Fruit fly (Drosophila melanogaster): ENCODE results near the gene CG10918.
A peak's percentile ranks its signal among the peaks of the same experiment; 100 is the strongest.

Gene CG10918

DNA sequence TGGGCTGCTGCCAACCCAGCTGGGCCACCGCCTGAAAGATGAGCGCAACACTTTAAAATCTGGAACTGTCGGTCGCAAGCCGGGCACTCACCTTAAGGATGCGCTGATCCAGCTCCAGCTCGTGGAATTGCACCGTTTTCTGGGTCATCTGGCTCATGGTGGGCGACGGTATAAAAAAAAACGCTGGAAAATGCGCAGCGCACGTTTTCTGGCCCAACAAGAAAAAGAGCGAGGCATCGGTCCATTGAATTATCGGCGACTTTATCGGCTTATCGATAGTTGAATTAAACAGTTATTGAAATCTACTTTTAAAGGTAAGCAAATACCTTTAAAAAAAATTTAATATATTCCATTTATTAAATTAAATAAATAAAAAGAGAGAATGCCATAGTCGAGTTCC lies 41.4 kb downstream of the CG10918 start, which contains the start of gene Ddx56 (continued):
- TF ChIP-seq hbn (GFP tag; IDR thresholded peaks at IDR 0.05; ENCODE audit: partially characterized antibody) (peak; percentile 47), CG10274 (GFP tag; optimal IDR thresholded peaks at IDR 0.05) (no peak), Kr (GFP tag; optimal IDR thresholded peaks at IDR 0.05) (no peak), tup (GFP tag; optimal IDR thresholded peaks at IDR 0.05) (no peak), da (GFP tag; optimal IDR thresholded peaks at IDR 0.05) (no peak), PHDP (tag; optimal IDR thresholded peaks at IDR 0.05) (no peak), pzg (GFP tag; optimal IDR thresholded peaks at IDR 0.05) (peak; percentile 8), amos (GFP tag; IDR thresholded peaks at IDR 0.05; ENCODE audit: partially characterized antibody) (peak; percentile 70), CG8388 (GFP tag; optimal IDR thresholded peaks at IDR 0.05) (no peak), Vsx1 (GFP tag; optimal IDR thresholded peaks at IDR 0.05) (no peak), dm (GFP tag; optimal IDR thresholded peaks at IDR 0.05) (peak; percentile 29), CG10431 (GFP tag; optimal IDR thresholded peaks at IDR 0.05) (no peak), CG14860 (GFP tag; IDR thresholded peaks at IDR 0.05; ENCODE audit: partially characterized antibody) (0 out of 3 replicates have a peak, but pooled peaks have one; percentile 22), maf-S (GFP tag; optimal IDR thresholded peaks at IDR 0.05) (no peak), CG4424 (GFP tag; optimal IDR thresholded peaks at IDR 0.05) (no peak), row (GFP tag; IDR thresholded peaks at IDR 0.05) (peak; percentile 43; the same call in 2 of the 3 replicates), Hr51 (GFP tag; optimal IDR thresholded peaks at IDR 0.05) (no peak), gt (GFP tag; IDR thresholded peaks at IDR 0.05) (no peak), CG9932 (GFP tag; IDR thresholded peaks at IDR 0.05) (no peak), inv (GFP tag; IDR thresholded peaks at IDR 0.05; ENCODE audit: partially characterized antibody) (peak; percentile 15; the same call in 1 of the 2 replicates), CG3995 (GFP tag; optimal IDR thresholded peaks at IDR 0.05) (peak; percentile 29), Dbx (GFP tag; IDR thresholded peaks at IDR 0.05) (no peak), Rx (GFP tag; IDR thresholded peaks at IDR 0.05) (no peak), Scr (GFP tag; IDR thresholded peaks at IDR 0.05; ENCODE audit: partially characterized antibody) (peak; percentile 71), zen2 (GFP tag; IDR thresholded peaks at IDR 0.05; ENCODE audit: partially characterized antibody) (peak; percentile 43; the same call in 1 of the 3 replicates), NC2α (GFP tag; optimal IDR thresholded peaks at IDR 0.05) (no peak), CG3726 (GFP tag; IDR thresholded peaks at IDR 0.05) (no peak), CG13287 (GFP tag; IDR thresholded peaks at IDR 0.05; ENCODE audit: partially characterized antibody) (peak; percentile 71), unc-4 (GFP tag; IDR thresholded peaks at IDR 0.05; ENCODE audit: partially characterized antibody) (peak; percentile 63), Doc3 (GFP tag; IDR thresholded peaks at IDR 0.05; ENCODE audit: partially characterized antibody) (peak; percentile 47; the same call in 2 of the 3 replicates), Opbp (GFP tag; IDR thresholded peaks at IDR 0.05; ENCODE audit: partially characterized antibody) (peak; percentile 59; the same call in 2 of the 3 replicates), CG2129 (GFP tag; IDR thresholded peaks at IDR 0.05; ENCODE audit: partially characterized antibody) (peak; percentile 23), CG2678 (tag; optimal IDR thresholded peaks at IDR 0.05) (no peak)
